Worm (Caenorhabditis elegans) whole organism, L2 larva: ENCODE measurements around the gene lron-13.
A peak's percentile ranks its signal among the peaks of the same experiment; 100 is the strongest.

Source experiments
- C34F6.9 ChIP-seq: fragments of 150-350 bp; optimal IDR thresholded peaks from 2 replicates; lab custom pipeline; 2014; ENCODE audit warnings: missing biosample characterization, missing genetic modification characterization
- F13H6.1 ChIP-seq: sonication (generic microtip); optimal IDR thresholded peaks from 2 replicates; lab custom pipeline; 2016; ENCODE audit warnings: missing genetic modification characterization, missing compliant biosample characterization
- R02D3.7 ChIP-seq: fragments of 150-350 bp; optimal IDR thresholded peaks from 2 replicates; lab custom pipeline; 2014; ENCODE audit warnings: missing biosample characterization, missing genetic modification characterization
- Y55F3AM.14 ChIP-seq: fragments of 200-800 bp; sonication (Bioruptor generic); optimal IDR thresholded peaks from 2 replicates; lab custom pipeline; 2018; ENCODE audit warnings: mild to moderate bottlenecking, missing genetic modification characterization, missing compliant biosample characterization
- ZK546.5 ChIP-seq: sonication (generic microtip); optimal IDR thresholded peaks from 2 replicates; lab custom pipeline; 2017; ENCODE audit warnings: missing biosample characterization, missing genetic modification characterization
- alr-1 ChIP-seq: fragments of 150-350 bp; optimal IDR thresholded peaks from 2 replicates; lab custom pipeline; 2014; ENCODE audit warnings: missing biosample characterization, missing genetic modification characterization
- ama-1 ChIP-seq: fragments of 150-350 bp; optimal IDR thresholded peaks from 2 replicates; lab custom pipeline; 2018; ENCODE audit warnings: inconsistent platforms
- blmp-1 ChIP-seq: sonication (generic microtip); optimal IDR thresholded peaks from 2 replicates; lab custom pipeline; 2017; ENCODE audit warnings: missing genetic modification characterization, mild to moderate bottlenecking, missing compliant biosample characterization, antibody characterized with exemption, moderate library complexity; ENCODE audit not compliant: insufficient read depth
- ceh-16 ChIP-seq: fragments of 150-350 bp; optimal IDR thresholded peaks from 2 replicates; lab custom pipeline; 2014; ENCODE audit warnings: missing biosample characterization, missing genetic modification characterization
- ceh-82 ChIP-seq: fragments of 150-350 bp; optimal IDR thresholded peaks from 2 replicates; lab custom pipeline; 2014; ENCODE audit warnings: missing biosample characterization, missing genetic modification characterization
- crh-2 ChIP-seq: sonication (generic microtip); optimal IDR thresholded peaks from 2 replicates; lab custom pipeline; 2017; ENCODE audit warnings: missing biosample characterization, missing genetic modification characterization
- egl-27 ChIP-seq: sonication (generic microtip); optimal IDR thresholded peaks from 3 replicates; lab custom pipeline; 2017; ENCODE audit warnings: missing biosample characterization, missing genetic modification reagents, missing genetic modification characterization
- elt-1 ChIP-seq: fragments of 150-350 bp; optimal IDR thresholded peaks from 2 replicates; lab custom pipeline; 2014; ENCODE audit warnings: missing biosample characterization, missing genetic modification characterization
- elt-3 ChIP-seq: sonication (generic microtip); optimal IDR thresholded peaks from 2 replicates; lab custom pipeline; 2017; ENCODE audit warnings: missing biosample characterization, missing genetic modification characterization
- lin-11 ChIP-seq: fragments of 150-350 bp; sonication (generic microtip); optimal IDR thresholded peaks from 2 replicates; lab custom pipeline; 2014; ENCODE audit warnings: missing biosample characterization, missing genetic modification characterization, inconsistent platforms, mixed read lengths
- lin-13 ChIP-seq: fragments of 150-350 bp; optimal IDR thresholded peaks from 2 replicates; lab custom pipeline; 2014; ENCODE audit warnings: missing biosample characterization, missing genetic modification reagents, missing genetic modification characterization
- lin-39 ChIP-seq: fragments of 150-350 bp; optimal IDR thresholded peaks from 2 replicates; lab custom pipeline; 2014; ENCODE audit warnings: missing biosample characterization, missing genetic modification reagents, missing genetic modification characterization
- lsy-2 ChIP-seq, 2 experiments: fragments of 150-350 bp in 1 of 2; sonication (generic microtip) in 1 of 2; optimal IDR thresholded peaks; 2 replicates each; lab custom pipeline; 2014 to 2017; ENCODE audit warnings: missing biosample characterization in 2 of 2, missing genetic modification characterization in 2 of 2
- mbf-1 ChIP-seq: sonication (generic microtip); optimal IDR thresholded peaks from 2 replicates; lab custom pipeline; 2017; ENCODE audit warnings: missing biosample characterization, missing genetic modification characterization
- mdl-1 ChIP-seq, 2 experiments: fragments of 150-350 bp in 1 of 2; sonication (generic microtip) in 1 of 2; optimal IDR thresholded peaks; 2 replicates each; lab custom pipeline; 2017; ENCODE audit warnings: missing biosample characterization in 2 of 2, missing genetic modification characterization in 2 of 2
- nhr-10 ChIP-seq: sonication (generic microtip); optimal IDR thresholded peaks from 2 replicates; lab custom pipeline; 2017; ENCODE audit warnings: missing biosample characterization, missing genetic modification characterization
- nhr-12 ChIP-seq: fragments of 150-350 bp; optimal IDR thresholded peaks from 2 replicates; lab custom pipeline; 2014; ENCODE audit warnings: missing biosample characterization, missing genetic modification characterization
- nhr-129 ChIP-seq: fragments of 150-350 bp; optimal IDR thresholded peaks from 2 replicates; lab custom pipeline; 2014; ENCODE audit warnings: missing biosample characterization, missing genetic modification characterization
- nhr-6 ChIP-seq: fragments of 150-350 bp; optimal IDR thresholded peaks from 2 replicates; lab custom pipeline; 2014; ENCODE audit warnings: missing biosample characterization, missing genetic modification characterization
- nhr-77 ChIP-seq: fragments of 150-350 bp; optimal IDR thresholded peaks from 2 replicates; lab custom pipeline; 2014; ENCODE audit warnings: missing biosample characterization, missing genetic modification characterization
- sem-4 ChIP-seq: fragments of 150-350 bp; optimal IDR thresholded peaks from 2 replicates; lab custom pipeline; 2014; ENCODE audit warnings: missing biosample characterization, missing genetic modification reagents, missing genetic modification characterization
- sma-3 ChIP-seq: sonication (generic microtip); optimal IDR thresholded peaks from 2 replicates; lab custom pipeline; 2016; ENCODE audit warnings: missing genetic modification reagents, missing genetic modification characterization, missing compliant biosample characterization
- sma-9 ChIP-seq, 2 experiments: fragments of 150-350 bp in 1 of 2; sonication (generic microtip) in 1 of 2; optimal IDR thresholded peaks; 2 replicates each; lab custom pipeline; 2014 to 2016; ENCODE audit warnings: missing genetic modification characterization in 2 of 2, mild to moderate bottlenecking in 1 of 2, missing biosample characterization in 1 of 2, missing compliant biosample characterization in 1 of 2, missing genetic modification reagents in 1 of 2, moderate library complexity in 1 of 2
- snpc-4 ChIP-seq: fragments of 150-350 bp; optimal IDR thresholded peaks from 2 replicates; lab custom pipeline; 2014; ENCODE audit warnings: missing biosample characterization, missing genetic modification characterization
- unc-39 ChIP-seq: fragments of 150-350 bp; optimal IDR thresholded peaks from 2 replicates; lab custom pipeline; 2014; ENCODE audit warnings: missing biosample characterization, missing genetic modification characterization
- unc-55 ChIP-seq: fragments of 150-350 bp; sonication (generic microtip); optimal IDR thresholded peaks from 3 replicates; lab custom pipeline; 2014; ENCODE audit warnings: missing biosample characterization, missing genetic modification reagents, missing genetic modification characterization
- unc-62 ChIP-seq: fragments of 150-350 bp; optimal IDR thresholded peaks from 2 replicates; lab custom pipeline; 2014; ENCODE audit warnings: missing biosample characterization, missing genetic modification reagents, missing genetic modification characterization
- ztf-11 ChIP-seq: sonication (generic microtip); optimal IDR thresholded peaks from 2 replicates; lab custom pipeline; 2017; ENCODE audit warnings: missing biosample characterization, missing genetic modification characterization
- ztf-4 ChIP-seq: fragments of 150-350 bp; optimal IDR thresholded peaks from 2 replicates; lab custom pipeline; 2014; ENCODE audit warnings: missing biosample characterization, missing genetic modification characterization

The lron-13 gene

DNA sequence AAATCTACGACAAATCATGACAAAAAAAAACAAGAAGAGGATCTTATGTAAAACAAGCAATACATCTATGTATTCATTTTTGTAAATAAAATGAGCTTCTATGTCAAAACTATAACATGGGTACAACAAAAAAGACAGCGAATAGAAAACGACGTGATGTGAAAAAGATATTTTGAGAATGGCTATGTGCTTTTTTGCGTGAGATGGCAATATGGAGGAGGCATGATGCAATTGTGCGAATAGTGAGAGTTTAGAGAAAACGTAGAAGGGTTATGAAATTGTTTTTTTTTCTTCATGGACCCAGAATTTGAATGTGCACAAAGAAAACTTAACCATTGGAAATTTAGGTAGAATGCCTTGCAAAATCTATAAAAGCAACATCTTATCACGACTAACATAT is 38.7 kb downstream of the lron-13 start:
- peak in 1 of 2 experiments; percentile 31 for TF ChIP-seq lsy-2 (tag; optimal IDR thresholded peaks at IDR 0.05; lab: Kevin White, UChicago)
- peak; percentile 53 for TF ChIP-seq C34F6.9 (tag; lab: Kevin White, UChicago)
- no peak for TF ChIP-seq Y55F3AM.14 (GFP tag; lab: Kevin White, UChicago)
- peak; percentile 98 for TF ChIP-seq nhr-129
- peak; percentile 46 for TF ChIP-seq unc-55
- no peak for TF ChIP-seq snpc-4 (tag; lab: Kevin White, UChicago)

DNA sequence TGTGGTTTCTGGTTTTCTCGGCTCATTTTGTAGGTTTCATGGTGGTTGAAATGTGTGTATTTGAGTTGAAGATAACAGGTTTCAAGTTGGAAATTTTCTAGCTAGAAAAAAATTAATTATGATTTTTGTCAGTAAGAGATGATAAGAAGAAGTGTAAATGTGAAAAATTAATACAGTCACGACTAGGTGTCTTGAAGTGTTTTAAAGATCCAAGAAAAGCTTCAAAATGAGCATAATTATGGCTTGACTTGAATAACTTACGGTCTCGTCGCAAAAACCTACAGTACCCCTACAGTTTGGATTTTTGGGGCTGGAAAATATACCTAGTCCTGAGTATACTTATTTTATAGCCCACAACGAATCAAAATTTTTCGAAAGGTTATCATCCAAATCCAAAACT is 43.1 kb downstream of the lron-13 start, which contains the start of gene exc-12:
Gene exc-12 (minus strand): TSS at position 101 of the 400 bp plus-strand sequence.
- no peak for TF ChIP-seq ceh-82
- TF ChIP-seq unc-62: no peak
- TF ChIP-seq ceh-16 (tag; lab: Kevin White, UChicago): no peak
- TF ChIP-seq lin-39: no peak
- no peak for TF ChIP-seq egl-27 (tag; lab: Kevin White, UChicago)
- no peak for TF ChIP-seq ztf-4 (tag; lab: Kevin White, UChicago)
- no peak for TF ChIP-seq Y55F3AM.14 (GFP tag; lab: Kevin White, UChicago)
- TF ChIP-seq blmp-1: no peak
- no peak for TF ChIP-seq sem-4 (tag; lab: Kevin White, UChicago)
- no peak for TF ChIP-seq unc-39 (tag; lab: Kevin White, UChicago)
- TF ChIP-seq lin-13 (GFP tag; lab: Kevin White, UChicago): no peak

ce11 chrIII:13575610-13576232 is 48.5 kb downstream of the lron-13 start, which contains the start of gene osm-7:
TSS of gene osm-7 (plus strand) at chrIII:13576182.
- TF ChIP-seq ama-1 (lab: Kevin White, UChicago) (no peak), blmp-1 (peak; percentile 65)

- TF ChIP-seq crh-2 (tag; lab: Kevin White, UChicago): no peak
- no peak for TF ChIP-seq ceh-82
- TF ChIP-seq nhr-12: no peak
- no peak for TF ChIP-seq ztf-11
- no peak for TF ChIP-seq elt-3
- no peak for TF ChIP-seq unc-39 (tag; lab: Kevin White, UChicago)
- no peak for TF ChIP-seq lin-39
- no peak for TF ChIP-seq ama-1 (lab: Kevin White, UChicago)
- TF ChIP-seq ceh-16 (tag; lab: Kevin White, UChicago): no peak
- no peak for TF ChIP-seq alr-1 (tag; lab: Kevin White, UChicago)
Measured at ce11 chrIII:13580076-13580475, 52.8 kb downstream of the lron-13 start.

- no peak for TF ChIP-seq ztf-4 (tag; lab: Kevin White, UChicago)
- no peak for TF ChIP-seq sma-9 (GFP tag; optimal IDR thresholded peaks at IDR 0.05; lab: Kevin White, UChicago)
- TF ChIP-seq sma-9 (tag; optimal IDR thresholded peaks at IDR 0.05; lab: Kevin White, UChicago): no peak
- no peak for TF ChIP-seq snpc-4 (tag; lab: Kevin White, UChicago)
- TF ChIP-seq unc-62: no peak
- no peak for TF ChIP-seq sma-3
- TF ChIP-seq ztf-11: no peak
- TF ChIP-seq lin-11 (tag; lab: Kevin White, UChicago): no peak
- TF ChIP-seq mbf-1 (tag; lab: Kevin White, UChicago): no peak
Measured at ce11 chrIII:13580538-13580937, 53.3 kb downstream of the lron-13 start, which contains the start of gene T05D4.5. TSS of gene T05D4.5 (plus strand) at chrIII:13580838.

- TF ChIP-seq nhr-10: no peak
- TF ChIP-seq mdl-1 (tag; optimal IDR thresholded peaks at IDR 0.05; lab: Kevin White, UChicago): no peak
- no peak for TF ChIP-seq nhr-6 (tag; lab: Kevin White, UChicago)
- no peak for TF ChIP-seq nhr-77
- no peak for TF ChIP-seq ceh-82
- no peak for TF ChIP-seq alr-1 (tag; lab: Kevin White, UChicago)
- TF ChIP-seq F13H6.1 (tag; lab: Kevin White, UChicago): no peak
- TF ChIP-seq ZK546.5 (tag; lab: Kevin White, UChicago): no peak
- no peak for TF ChIP-seq R02D3.7 (tag; lab: Kevin White, UChicago)
- TF ChIP-seq ama-1 (lab: Kevin White, UChicago): no peak
- TF ChIP-seq C34F6.9 (tag; lab: Kevin White, UChicago): no peak
- no peak for TF ChIP-seq elt-1 (tag; lab: Kevin White, UChicago)
- TF ChIP-seq nhr-12: no peak
Measured at ce11 chrIII:13581727-13582126, 54.5 kb downstream of the lron-13 start.
